Fruit fly (Drosophila melanogaster) whole organism, embryonic: ENCODE results near the gene Helz.

Experiments
- ATbp ChIP-seq: fragments of 200-800 bp; sonication (Bioruptor generic); optimal IDR thresholded peaks from 2 replicates; lab custom pipeline; 2017; ENCODE audit warnings: missing biosample characterization, mild to moderate bottlenecking, missing genetic modification characterization, missing genetic modification reagents
- Bteb2 ChIP-seq: fragments of 200-800 bp; sonication (Bioruptor generic); optimal IDR thresholded peaks from 2 replicates; lab custom pipeline; 2016; ENCODE audit warnings: missing biosample characterization, missing genetic modification characterization
- CG10267 ChIP-seq: fragments of 200-800 bp; sonication (Bioruptor generic); optimal IDR thresholded peaks from 2 replicates; lab custom pipeline; 2018; ENCODE audit warnings: missing biosample characterization, mild to moderate bottlenecking, missing genetic modification characterization, moderate library complexity
- CG10366 ChIP-seq: fragments of 200-800 bp; sonication (Bioruptor generic); IDR thresholded peaks from 2 replicates; pipeline ENCODE4 v1.3.6; 2022; ENCODE audit warnings: missing biosample characterization, missing genetic modification characterization
- CG11456 ChIP-seq: fragments of 200-800 bp; sonication (Bioruptor generic); IDR thresholded peaks from 3 replicates; pipeline ENCODE4 v1.3.6; 2022; ENCODE audit warnings: missing biosample characterization, missing genetic modification characterization
- CG11695 ChIP-seq: fragments of 200-800 bp; sonication (Bioruptor generic); IDR thresholded peaks from 3 replicates; pipeline ENCODE4 v1.3.6; 2022; ENCODE audit warnings: missing biosample characterization, missing genetic modification characterization
- CG11696 ChIP-seq: fragments of 200-800 bp; sonication (Bioruptor generic); IDR thresholded peaks from 2 replicates; pipeline ENCODE4 v1.3.6; 2022; ENCODE audit warnings: missing biosample characterization, missing genetic modification characterization
- CG12071 ChIP-seq: fragments of 200-800 bp; sonication (Bioruptor generic); optimal IDR thresholded peaks from 3 replicates; lab custom pipeline; 2018; ENCODE audit warnings: missing biosample characterization, mild to moderate bottlenecking, missing genetic modification characterization
- CG13123 ChIP-seq: fragments of 200-800 bp; sonication (Bioruptor generic); optimal IDR thresholded peaks from 2 replicates; lab custom pipeline; 2016; ENCODE audit warnings: missing biosample characterization, missing genetic modification characterization
- CG14710 ChIP-seq: fragments of 200-800 bp; sonication (Bioruptor generic); optimal IDR thresholded peaks from 3 replicates; lab custom pipeline; 2019; ENCODE audit warnings: missing biosample characterization, mild to moderate bottlenecking, missing genetic modification characterization, moderate library complexity
- CG14965 ChIP-seq: fragments of 200-800 bp; sonication (Bioruptor generic); optimal IDR thresholded peaks from 2 replicates; lab custom pipeline; 2016; ENCODE audit warnings: missing biosample characterization, missing genetic modification characterization, borderline replicate concordance
- CG1603 ChIP-seq: fragments of 200-800 bp; sonication (Bioruptor generic); optimal IDR thresholded peaks from 2 replicates; lab custom pipeline; 2019; ENCODE audit warnings: missing biosample characterization, mild to moderate bottlenecking, missing genetic modification characterization, moderate library complexity
- CG16813 ChIP-seq: fragments of 200-800 bp; sonication (Bioruptor generic); IDR thresholded peaks from 3 replicates; pipeline ENCODE4 v1.3.6; 2022; ENCODE audit warnings: missing biosample characterization, missing genetic modification characterization; ENCODE audit not compliant: partially characterized antibody
- CG16815 ChIP-seq: fragments of 200-800 bp; sonication (Bioruptor generic); optimal IDR thresholded peaks from 3 replicates; lab custom pipeline; 2017; ENCODE audit warnings: missing biosample characterization, mild to moderate bottlenecking, missing genetic modification characterization
- CG17186 ChIP-seq: fragments of 200-800 bp; sonication (Bioruptor generic); optimal IDR thresholded peaks from 3 replicates; lab custom pipeline; 2017; ENCODE audit warnings: missing biosample characterization, missing genetic modification reagents, missing genetic modification characterization
- CG17328 ChIP-seq: fragments of 200-800 bp; sonication (Bioruptor generic); IDR thresholded peaks from 2 replicates; pipeline ENCODE4 v1.3.6; 2022; ENCODE audit warnings: missing biosample characterization, missing genetic modification characterization
- CG31388 ChIP-seq: fragments of 200-800 bp; sonication (Bioruptor generic); optimal IDR thresholded peaks from 2 replicates; lab custom pipeline; 2016; ENCODE audit warnings: missing biosample characterization, missing genetic modification characterization
- CG32532 ChIP-seq: fragments of 200-800 bp; sonication (Bioruptor generic); IDR thresholded peaks from 2 replicates; pipeline ENCODE4 v1.3.6; 2022; ENCODE audit warnings: missing biosample characterization, missing genetic modification characterization
- CG33557 ChIP-seq: fragments of 200-800 bp; sonication (Bioruptor generic); optimal IDR thresholded peaks from 2 replicates; lab custom pipeline; 2019; ENCODE audit warnings: missing biosample characterization, mild to moderate bottlenecking, missing genetic modification characterization, moderate library complexity
- CG3407 ChIP-seq: fragments of 200-800 bp; sonication (Bioruptor generic); optimal IDR thresholded peaks from 2 replicates; lab custom pipeline; 2018; ENCODE audit warnings: missing biosample characterization, mild to moderate bottlenecking, missing genetic modification characterization
- CG34422 ChIP-seq: fragments of 200-800 bp; sonication (Bioruptor generic); IDR thresholded peaks from 3 replicates; pipeline ENCODE4 v1.3.6; 2022; ENCODE audit warnings: missing biosample characterization, missing genetic modification characterization
- CG5180 ChIP-seq: fragments of 200-800 bp; sonication (Bioruptor generic); optimal IDR thresholded peaks from 3 replicates; lab custom pipeline; 2017; ENCODE audit warnings: missing biosample characterization, missing genetic modification characterization, mild to moderate bottlenecking, moderate library complexity, missing genetic modification reagents
- CG5953 ChIP-seq: fragments of 200-800 bp; sonication (Bioruptor generic); IDR thresholded peaks from 2 replicates; pipeline ENCODE4 v1.3.6; 2022; ENCODE audit warnings: missing biosample characterization, missing genetic modification characterization
- CG8089 ChIP-seq: fragments of 200-800 bp; sonication (Bioruptor generic); optimal IDR thresholded peaks from 3 replicates; lab custom pipeline; 2016; ENCODE audit warnings: missing biosample characterization, missing genetic modification characterization
- CG9437 ChIP-seq: fragments of 200-800 bp; sonication (Bioruptor generic); optimal IDR thresholded peaks from 2 replicates; lab custom pipeline; 2018; ENCODE audit warnings: missing biosample characterization, mild to moderate bottlenecking, missing genetic modification characterization
- CG9797 ChIP-seq: fragments of 200-800 bp; sonication (Bioruptor generic); optimal IDR thresholded peaks from 3 replicates; lab custom pipeline; 2018; ENCODE audit warnings: missing biosample characterization, mild to moderate bottlenecking, missing genetic modification characterization
- CHES-1-like ChIP-seq: fragments of 200-800 bp; sonication (Bioruptor generic); optimal IDR thresholded peaks from 2 replicates; lab custom pipeline; 2016; ENCODE audit warnings: missing biosample characterization, missing genetic modification characterization
- D19A ChIP-seq: fragments of 200-800 bp; optimal IDR thresholded peaks from 3 replicates; lab custom pipeline; 2019; ENCODE audit warnings: missing biosample characterization, mild to moderate bottlenecking, missing genetic modification characterization, moderate library complexity
- Deaf1 ChIP-seq: fragments of 200-800 bp; optimal IDR thresholded peaks from 3 replicates; lab custom pipeline; 2019; ENCODE audit warnings: missing biosample characterization, mild to moderate bottlenecking, missing genetic modification characterization, moderate library complexity
- Dek ChIP-seq: fragments of 200-800 bp; sonication (Bioruptor generic); optimal IDR thresholded peaks from 3 replicates; lab custom pipeline; 2019; ENCODE audit warnings: missing biosample characterization, mild to moderate bottlenecking, missing genetic modification characterization, moderate library complexity
- Doc2 ChIP-seq: fragments of 200-800 bp; sonication (Bioruptor generic); IDR thresholded peaks from 2 replicates; pipeline ENCODE4 v1.3.6; 2022; ENCODE audit warnings: missing biosample characterization, missing genetic modification characterization
- E2f1 ChIP-seq: fragments of 200-800 bp; sonication (Bioruptor generic); IDR thresholded peaks from 2 replicates; pipeline ENCODE4 v1.3.6; 2022; ENCODE audit warnings: missing biosample characterization, missing genetic modification characterization
- HLH3B ChIP-seq: fragments of 200-800 bp; sonication (Bioruptor generic); IDR thresholded peaks from 2 replicates; pipeline ENCODE4 v1.3.6; 2022; ENCODE audit warnings: missing biosample characterization, missing genetic modification characterization
- Hr3 ChIP-seq: fragments of 200-800 bp; sonication (Bioruptor generic); optimal IDR thresholded peaks from 3 replicates; lab custom pipeline; 2016; ENCODE audit warnings: missing biosample characterization, missing genetic modification characterization
- Hr39 ChIP-seq: fragments of >200 bp; optimal IDR thresholded peaks from 2 replicates; lab custom pipeline; 2017
- Hsf ChIP-seq: fragments of 200-800 bp; sonication (Bioruptor generic); optimal IDR thresholded peaks from 3 replicates; lab custom pipeline; 2016; ENCODE audit warnings: missing biosample characterization, missing genetic modification characterization
- Meics ChIP-seq: fragments of 200-800 bp; sonication (Bioruptor generic); optimal IDR thresholded peaks from 2 replicates; lab custom pipeline; 2017; ENCODE audit warnings: missing biosample characterization, mild to moderate bottlenecking, missing genetic modification characterization
- Scr ChIP-seq: fragments of 200-800 bp; sonication (Bioruptor generic); IDR thresholded peaks from 2 replicates; pipeline ENCODE4 v1.3.6; 2022; ENCODE audit warnings: missing biosample characterization, missing genetic modification characterization; ENCODE audit not compliant: partially characterized antibody
- Six4 ChIP-seq: fragments of 200-800 bp; sonication (Bioruptor generic); optimal IDR thresholded peaks from 2 replicates; lab custom pipeline; 2016; ENCODE audit warnings: missing biosample characterization, missing genetic modification characterization
- Sox102F ChIP-seq: fragments of 200-800 bp; sonication (Bioruptor generic); optimal IDR thresholded peaks from 2 replicates; lab custom pipeline; 2018; ENCODE audit warnings: missing biosample characterization, mild to moderate bottlenecking, missing genetic modification characterization, moderate library complexity
- al ChIP-seq: fragments of 200-800 bp; sonication (Bioruptor generic); IDR thresholded peaks from 2 replicates; pipeline ENCODE4 v1.3.6; 2022; ENCODE audit warnings: missing biosample characterization, missing genetic modification characterization
- gro ChIP-seq: fragments of 200-800 bp; sonication (Bioruptor generic); optimal IDR thresholded peaks from 2 replicates; lab custom pipeline; 2016; ENCODE audit warnings: missing biosample characterization, missing genetic modification characterization
- gsb-n ChIP-seq: fragments of 200-800 bp; sonication (Bioruptor generic); optimal IDR thresholded peaks from 3 replicates; lab custom pipeline; 2018; ENCODE audit warnings: missing biosample characterization, mild to moderate bottlenecking, missing genetic modification characterization
- jing ChIP-seq: fragments of 200-800 bp; sonication (Bioruptor generic); optimal IDR thresholded peaks from 2 replicates; lab custom pipeline; 2018; ENCODE audit warnings: missing biosample characterization, mild to moderate bottlenecking, missing genetic modification characterization
- knrl ChIP-seq: fragments of 200-800 bp; sonication (Bioruptor generic); IDR thresholded peaks from 3 replicates; pipeline ENCODE4 v1.3.6; 2022; ENCODE audit warnings: missing biosample characterization, missing genetic modification characterization; ENCODE audit not compliant: partially characterized antibody
- mam ChIP-seq: fragments of 200-800 bp; sonication (Bioruptor generic); optimal IDR thresholded peaks from 3 replicates; lab custom pipeline; 2016; ENCODE audit warnings: missing biosample characterization, missing genetic modification characterization
- repo ChIP-seq: fragments of 200-800 bp; sonication (Bioruptor generic); optimal IDR thresholded peaks from 2 replicates; lab custom pipeline; 2016; ENCODE audit warnings: missing biosample characterization, missing genetic modification characterization
- sens-2 ChIP-seq: fragments of 200-800 bp; sonication (Bioruptor generic); IDR thresholded peaks from 2 replicates; pipeline ENCODE4 v1.3.6; 2022; ENCODE audit warnings: missing biosample characterization, missing genetic modification characterization
- sim ChIP-seq: fragments of 200-800 bp; sonication (Bioruptor generic); IDR thresholded peaks from 2 replicates; pipeline ENCODE4 v1.3.6; 2022; ENCODE audit warnings: missing biosample characterization, missing genetic modification characterization
- sna ChIP-seq: fragments of 200-800 bp; sonication (Bioruptor generic); IDR thresholded peaks from 2 replicates; pipeline ENCODE4 v1.3.6; 2022; ENCODE audit warnings: missing biosample characterization, missing genetic modification characterization; ENCODE audit not compliant: partially characterized antibody
- zfh1 ChIP-seq: fragments of 200-800 bp; sonication (Bioruptor generic); IDR thresholded peaks from 3 replicates; pipeline ENCODE4 v1.3.6; 2022; ENCODE audit warnings: missing biosample characterization, missing genetic modification characterization

Helz gene

DNA sequence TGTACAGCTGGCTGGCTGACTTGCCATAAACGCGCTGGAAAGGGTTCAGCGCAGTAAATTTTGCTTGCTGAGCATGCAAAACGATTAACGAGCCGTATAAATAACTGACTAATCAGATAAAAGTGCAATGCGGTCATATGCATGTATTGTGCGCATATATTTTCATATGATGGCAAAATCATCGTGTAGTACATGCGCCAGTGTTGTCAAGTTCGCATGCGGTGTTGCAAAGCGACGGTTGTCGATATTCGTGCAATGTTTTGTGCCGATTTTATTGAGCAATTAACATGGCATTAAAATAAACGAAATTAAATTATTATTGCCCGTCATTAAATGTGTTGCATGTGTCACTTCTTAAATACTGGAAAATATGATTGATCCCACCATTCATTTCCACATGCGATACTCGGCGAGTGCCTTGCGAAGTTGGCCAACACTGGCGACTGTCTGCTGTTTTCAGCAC, 423 bp downstream of the Helz start:
- TF ChIP-seq ATbp (GFP tag; lab: Kevin White, UChicago) = peak; percentile 33
- peak; percentile 87 for TF ChIP-seq Scr (GFP tag; lab: Robert Waterston, UW)
- peak; percentile 48 for TF ChIP-seq CG5180 (GFP tag; lab: Kevin White, UChicago)
- TF ChIP-seq CG34422 (GFP tag; lab: Robert Waterston, UW) = peak; percentile 69; the same call in 2 of the 3 replicates
- TF ChIP-seq CG10267 = peak; percentile 96
- peak; percentile 64 for TF ChIP-seq CG8089 (GFP tag; lab: Kevin White, UChicago)
- peak; percentile 66 for TF ChIP-seq CG10366 (GFP tag; lab: Robert Waterston, UW)
- TF ChIP-seq CG13123 (GFP tag; lab: Kevin White, UChicago) = peak; percentile 85
- TF ChIP-seq Hr3 (GFP tag; lab: Kevin White, UChicago) = peak; percentile 63
- TF ChIP-seq CG9797 (GFP tag; lab: Kevin White, UChicago) = peak; percentile 34
- TF ChIP-seq gsb-n (tag; lab: Kevin White, UChicago) = no peak
- no peak for TF ChIP-seq CG12071 (GFP tag; lab: Kevin White, UChicago)
- TF ChIP-seq CG16813 (GFP tag; lab: Robert Waterston, UW) = peak; percentile 82
- TF ChIP-seq CG33557 (GFP tag; lab: Kevin White, UChicago) = peak; percentile 4
- TF ChIP-seq jing = no peak
- TF ChIP-seq CG5953 (GFP tag; lab: Robert Waterston, UW) = no peak
- peak; percentile 79 for TF ChIP-seq Bteb2 (GFP tag; lab: Kevin White, UChicago)
- no peak for TF ChIP-seq Meics (GFP tag; lab: Kevin White, UChicago)
- no peak for TF ChIP-seq sens-2 (GFP tag; lab: Robert Waterston, UW)
- TF ChIP-seq CG3407 (GFP tag; lab: Kevin White, UChicago) = peak; percentile 16
- peak; percentile 59; the same call in 1 of the 3 replicates for TF ChIP-seq CG11695
- no peak for TF ChIP-seq Deaf1 (tag; lab: Kevin White, UChicago)
- peak; percentile 89 for TF ChIP-seq knrl (GFP tag; lab: Robert Waterston, UW)
- no peak for TF ChIP-seq Doc2 (GFP tag; lab: Robert Waterston, UW)
- TF ChIP-seq mam (GFP tag; lab: Kevin White, UChicago) = peak; percentile 91
- peak; percentile 54 for TF ChIP-seq Six4 (GFP tag; lab: Kevin White, UChicago)
- peak; percentile 77 for TF ChIP-seq CG32532 (GFP tag; lab: Robert Waterston, UW)
- TF ChIP-seq D19A (tag; lab: Kevin White, UChicago) = peak; percentile 31
- TF ChIP-seq repo (GFP tag; lab: Kevin White, UChicago) = peak; percentile 81
- peak; percentile 90 for TF ChIP-seq Hsf (GFP tag; lab: Kevin White, UChicago)
- TF ChIP-seq sim (GFP tag; lab: Robert Waterston, UW) = no peak
- TF ChIP-seq Hr39 (lab: Kevin White, UChicago) = peak; percentile 72
- TF ChIP-seq Sox102F (GFP tag; lab: Kevin White, UChicago) = no peak
- peak; percentile 61 for TF ChIP-seq CG9437 (GFP tag; lab: Kevin White, UChicago)
- peak; percentile 75 for TF ChIP-seq E2f1 (GFP tag; lab: Robert Waterston, UW)
- peak; percentile 59 for TF ChIP-seq sna (GFP tag; lab: Robert Waterston, UW)
- TF ChIP-seq CG17328 = peak; percentile 58
- TF ChIP-seq Dek (tag; lab: Kevin White, UChicago) = peak; percentile 45
- peak; percentile 70 for TF ChIP-seq CG14710 (tag; lab: Kevin White, UChicago)
- TF ChIP-seq HLH3B (GFP tag; lab: Robert Waterston, UW) = peak; percentile 64
- peak; percentile 84 for TF ChIP-seq CG31388 (GFP tag; lab: Kevin White, UChicago)
- peak; percentile 85 for TF ChIP-seq gro
- peak; percentile 57 for TF ChIP-seq CG16815 (GFP tag; lab: Kevin White, UChicago)
- peak; percentile 76 for TF ChIP-seq CG11456 (GFP tag; lab: Robert Waterston, UW)
- peak; percentile 82 for TF ChIP-seq CHES-1-like
- TF ChIP-seq CG14965 (GFP tag; lab: Kevin White, UChicago) = no peak
- 0 out of 2 replicates have a peak, but pooled peaks have one; percentile 14 for TF ChIP-seq CG11696 (GFP tag; lab: Robert Waterston, UW)
- TF ChIP-seq CG17186 (GFP tag; lab: Kevin White, UChicago) = peak; percentile 87
- TF ChIP-seq al = peak; percentile 72
- TF ChIP-seq zfh1 (GFP tag; lab: Robert Waterston, UW) = peak; percentile 75
- no peak for TF ChIP-seq CG1603 (tag; lab: Kevin White, UChicago)
